Fruit fly (Drosophila melanogaster): Measurements from ENCODE around the gene CG15533.

The CG15533 gene

DNA sequence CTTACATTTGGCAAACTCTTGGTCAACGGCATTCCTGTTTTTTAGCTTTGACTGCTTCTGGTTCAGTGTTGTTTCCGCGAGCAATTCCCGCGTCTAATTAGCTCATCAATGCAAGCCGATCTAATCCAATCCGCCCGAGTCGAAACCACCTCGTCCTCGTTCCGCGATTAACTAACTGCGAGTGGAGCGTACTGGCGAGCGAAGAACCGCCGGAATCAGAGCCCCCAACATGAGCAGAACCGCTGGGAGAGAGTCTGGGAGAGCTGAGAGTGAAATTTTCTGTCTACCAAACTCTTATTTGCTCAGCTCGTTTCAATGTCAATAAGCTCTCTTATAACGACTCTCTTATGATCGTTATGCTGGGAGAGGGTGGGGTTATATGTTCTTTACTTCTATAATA is 21.6 kb downstream of the CG15533 start (continued):
- TF ChIP-seq Jarid2 (GFP tag; optimal IDR thresholded peaks at IDR 0.05) (peak; percentile 79), fru (optimal IDR thresholded peaks at IDR 0.05) (no peak), inv (GFP tag; IDR thresholded peaks at IDR 0.05; ENCODE audit: partially characterized antibody) (no peak), CG12155 (GFP tag; optimal IDR thresholded peaks at IDR 0.05) (peak; percentile 41), CG13424 (tag; optimal IDR thresholded peaks at IDR 0.05) (no peak), CkIIα-i1 (GFP tag; IDR thresholded peaks at IDR 0.05) (peak; percentile 66; the same call in 1 of the 2 replicates), CG9876 (GFP tag; optimal IDR thresholded peaks at IDR 0.05) (peak; percentile 41), CG5180 (GFP tag; optimal IDR thresholded peaks at IDR 0.05) (peak; percentile 26), Rx (GFP tag; IDR thresholded peaks at IDR 0.05) (peak; percentile 53; the same call in 1 of the 2 replicates), Xbp1 (GFP tag; optimal IDR thresholded peaks at IDR 0.05) (peak; percentile 25), CG10321 (GFP tag; IDR thresholded peaks at IDR 0.05) (peak; percentile 72), CG15011 (GFP tag; optimal IDR thresholded peaks at IDR 0.05) (peak; percentile 73), CG34422 (GFP tag; IDR thresholded peaks at IDR 0.05) (peak; percentile 68; the same call in 1 of the 3 replicates), Neu2 (GFP tag; optimal IDR thresholded peaks at IDR 0.05; ENCODE audit: borderline replicate concordance) (no peak), Usf (GFP tag; optimal IDR thresholded peaks at IDR 0.05) (no peak), CG3065 (GFP tag; optimal IDR thresholded peaks at IDR 0.05) (peak; percentile 59), crp (GFP tag; optimal IDR thresholded peaks at IDR 0.05) (no peak), Sry-β (GFP tag; optimal IDR thresholded peaks at IDR 0.05) (peak; percentile 36), sc (optimal IDR thresholded peaks at IDR 0.05) (no peak), sc (GFP tag; optimal IDR thresholded peaks at IDR 0.05) (peak; percentile 83), ac (GFP tag; optimal IDR thresholded peaks at IDR 0.05) (peak; percentile 57), dati (GFP tag; IDR thresholded peaks at IDR 0.05) (0 out of 2 replicates have a peak, but pooled peaks have one; percentile 7), dmrt99B (tag; optimal IDR thresholded peaks at IDR 0.05) (peak; percentile 51), corto (GFP tag; optimal IDR thresholded peaks at IDR 0.05) (no peak), br (optimal IDR thresholded peaks at IDR 0.05) (no peak), ab (GFP tag; optimal IDR thresholded peaks at IDR 0.05) (no peak), tap (tag; optimal IDR thresholded peaks at IDR 0.05) (peak; percentile 52), pum (GFP tag; optimal IDR thresholded peaks at IDR 0.05) (peak; percentile 38), CG14441 (GFP tag; IDR thresholded peaks at IDR 0.05) (peak; percentile 53; the same call in 1 of the 2 replicates), da (GFP tag; optimal IDR thresholded peaks at IDR 0.05) (peak; percentile 64), ttk (GFP tag; IDR thresholded peaks at IDR 0.05) (peak; percentile 14; the same call in 1 of the 2 replicates), peb (GFP tag; IDR thresholded peaks at IDR 0.05) (peak; percentile 62; the same call in 1 of the 2 replicates), Med (GFP tag) (peak; percentile 98), CG7839 (tag; optimal IDR thresholded peaks at IDR 0.05) (peak; percentile 29), CG4617 (GFP tag; optimal IDR thresholded peaks at IDR 0.05; ENCODE audit: borderline replicate concordance) (peak; percentile 22), Side (GFP tag; optimal IDR thresholded peaks at IDR 0.05) (peak; percentile 82), HHEX (GFP tag; optimal IDR thresholded peaks at IDR 0.05) (peak; percentile 83), Opbp (GFP tag; IDR thresholded peaks at IDR 0.05; ENCODE audit: partially characterized antibody) (no peak), CG2202 (tag; optimal IDR thresholded peaks at IDR 0.05) (peak; percentile 87), Atf6 (GFP tag; IDR thresholded peaks at IDR 0.05) (peak; percentile 30; the same call in 1 of the 2 replicates), zfh2 (GFP tag; optimal IDR thresholded peaks at IDR 0.05) (peak; percentile 49), CG1792 (GFP tag; optimal IDR thresholded peaks at IDR 0.05) (peak; percentile 90), CG6272 (GFP tag; IDR thresholded peaks at IDR 0.05) (no peak), wdn (GFP tag; IDR thresholded peaks at IDR 0.05) (peak; percentile 73; the same call in 1 of the 2 replicates), Taf1 (GFP tag; IDR thresholded peaks at IDR 0.05) (peak; percentile 77), Ssrp (tag; optimal IDR thresholded peaks at IDR 0.05) (no peak), CG10565 (GFP tag; optimal IDR thresholded peaks at IDR 0.05) (peak; percentile 48), CG32532 (GFP tag; IDR thresholded peaks at IDR 0.05) (peak; percentile 86), Camta (GFP tag; optimal IDR thresholded peaks at IDR 0.05) (peak; percentile 78), Spps (tag; optimal IDR thresholded peaks at IDR 0.05) (peak; percentile 72), CG1024 (GFP tag; IDR thresholded peaks at IDR 0.05) (peak; percentile 90; the same call in 1 of the 2 replicates)

All from whole organism, embryonic.